Worm (Caenorhabditis elegans): ENCODE measurements around the gene ubc-7.

ce11 chrIII:9642110-9642509 lies 11.1 kb upstream of the ubc-7 start:
- TF ChIP-seq pha-4 (tag; optimal IDR thresholded peaks at IDR 0.05) (no peak), nhr-237 (tag; optimal IDR thresholded peaks at IDR 0.05) (no peak), egl-5 (tag; optimal IDR thresholded peaks at IDR 0.05) (no peak), ama-1 (optimal IDR thresholded peaks at IDR 0.05) (no peak), fkh-10 (GFP tag; optimal IDR thresholded peaks at IDR 0.05) (no peak), egl-27 (tag; optimal IDR thresholded peaks at IDR 0.05) (no peak), nhr-28 (tag; optimal IDR thresholded peaks at IDR 0.05) (no peak), aly-2 (tag; optimal IDR thresholded peaks at IDR 0.05) (no peak), sea-2 (GFP tag; optimal IDR thresholded peaks at IDR 0.05) (no peak), zag-1 (tag; optimal IDR thresholded peaks at IDR 0.05) (no peak), nhr-12 (tag; optimal IDR thresholded peaks at IDR 0.05) (no peak), nfya-1 (tag; optimal IDR thresholded peaks at IDR 0.05; ENCODE audit: insufficient read depth) (no peak), fos-1 (tag; optimal IDR thresholded peaks at IDR 0.05) (no peak)
